Worm (Caenorhabditis elegans) whole organism, L4 larva: Measurements from ENCODE around the gene ssq-2.
"Not testable (repeated sequence)": the region's sequence is repeated elsewhere in the genome, so short reads cannot be mapped to it uniquely, and the experiment has no call there.

Source experiments
- F10B5.3 ChIP-seq: sonication (generic microtip); optimal IDR thresholded peaks from 2 replicates; lab custom pipeline; 2016; ENCODE audit warnings: mild to moderate bottlenecking, missing genetic modification characterization, missing compliant biosample characterization
- F26F4.8 ChIP-seq: fragments of 200-800 bp; sonication (Bioruptor generic); conservative IDR thresholded peaks from 2 replicates; pipeline ENCODE4 v1.3.6; 2022; ENCODE audit warnings: missing genetic modification characterization, missing compliant biosample characterization
- F37D6.2 ChIP-seq: sonication (generic microtip); optimal IDR thresholded peaks from 2 replicates; lab custom pipeline; 2016; ENCODE audit warnings: mild to moderate bottlenecking, missing genetic modification characterization, missing compliant biosample characterization
- T26A8.4 ChIP-seq: fragments of 200-800 bp; sonication (Bioruptor generic); IDR thresholded peaks from 2 replicates; pipeline ENCODE4 v1.3.6; 2022; ENCODE audit warnings: missing genetic modification characterization, missing compliant biosample characterization
- ZK337.2 ChIP-seq: fragments of 200-800 bp; sonication (Bioruptor generic); IDR thresholded peaks from 2 replicates; pipeline ENCODE4 v1.3.6; 2022; ENCODE audit warnings: missing genetic modification reagents, missing genetic modification characterization, missing compliant biosample characterization
- aha-1 ChIP-seq: fragments of 150-350 bp; peaks from one replicate; lab custom pipeline; 2014; ENCODE audit warnings: missing biosample characterization, missing genetic modification characterization
- aly-2 ChIP-seq: sonication (generic microtip); optimal IDR thresholded peaks from 2 replicates; lab custom pipeline; 2018; ENCODE audit warnings: missing biosample characterization, missing genetic modification characterization
- arid-1 ChIP-seq: fragments of 200-800 bp; sonication (Bioruptor generic); conservative IDR thresholded peaks from 2 replicates; pipeline ENCODE4 v1.3.6; 2022; ENCODE audit warnings: missing genetic modification reagents, missing genetic modification characterization, missing compliant biosample characterization
- attf-4 ChIP-seq: sonication (generic microtip); optimal IDR thresholded peaks from 3 replicates; lab custom pipeline; 2017; ENCODE audit warnings: missing biosample characterization, missing genetic modification characterization
- ceh-28 ChIP-seq: fragments of 150-350 bp; optimal IDR thresholded peaks from 2 replicates; lab custom pipeline; 2014; ENCODE audit warnings: missing biosample characterization, missing genetic modification reagents, missing genetic modification characterization
- ceh-32 ChIP-seq: sonication (generic microtip); optimal IDR thresholded peaks from 2 replicates; lab custom pipeline; 2016; ENCODE audit warnings: mild to moderate bottlenecking, missing genetic modification characterization, missing compliant biosample characterization; ENCODE audit not compliant: poor library complexity
- ceh-62 ChIP-seq: sonication (generic microtip); optimal IDR thresholded peaks from 2 replicates; lab custom pipeline; 2017; ENCODE audit warnings: missing biosample characterization, missing genetic modification characterization
- ceh-82 ChIP-seq: sonication (generic microtip); optimal IDR thresholded peaks from 2 replicates; lab custom pipeline; 2017; ENCODE audit warnings: missing biosample characterization, missing genetic modification characterization
- daf-16 ChIP-seq, 3 experiments: sonication (generic microtip); optimal IDR thresholded peaks; 2 replicates each; lab custom pipeline; 2016 to 2017; ENCODE audit warnings: missing genetic modification characterization in 3 of 3, missing genetic modification reagents in 3 of 3, mild to moderate bottlenecking in 2 of 3, missing compliant biosample characterization in 2 of 3, missing biosample characterization in 1 of 3, moderate library complexity in 1 of 3
- daf-8 ChIP-seq: fragments of 200-800 bp; sonication (Bioruptor generic); IDR thresholded peaks from 2 replicates; pipeline ENCODE4 v1.3.6; 2022; ENCODE audit warnings: missing genetic modification characterization, missing compliant biosample characterization
- dpl-1 ChIP-seq: fragments of 150-350 bp; optimal IDR thresholded peaks from 2 replicates; lab custom pipeline; 2014; ENCODE audit warnings: missing biosample characterization, missing genetic modification reagents, missing genetic modification characterization
- duxl-1 ChIP-seq: sonication (generic microtip); optimal IDR thresholded peaks from 2 replicates; lab custom pipeline; 2016; ENCODE audit warnings: mild to moderate bottlenecking, missing genetic modification characterization, moderate library complexity, missing compliant biosample characterization; ENCODE audit not compliant: poor library complexity
- hlh-11 ChIP-seq: fragments of 200-800 bp; sonication (Bioruptor generic); optimal IDR thresholded peaks from 2 replicates; lab custom pipeline; 2018; ENCODE audit warnings: mild to moderate bottlenecking, missing genetic modification characterization, missing compliant biosample characterization
- jun-1 ChIP-seq: fragments of 150-350 bp; optimal IDR thresholded peaks from 2 replicates; lab custom pipeline; 2014; ENCODE audit warnings: missing biosample characterization, missing genetic modification reagents, missing genetic modification characterization
- lim-7 ChIP-seq: fragments of 200-800 bp; sonication (Bioruptor generic); IDR thresholded peaks from 2 replicates; pipeline ENCODE4 v1.3.6; 2022; ENCODE audit warnings: missing genetic modification characterization, missing compliant biosample characterization
- lin-13 ChIP-seq: fragments of 150-350 bp; optimal IDR thresholded peaks from 2 replicates; lab custom pipeline; 2014; ENCODE audit warnings: missing biosample characterization, missing genetic modification reagents, missing genetic modification characterization
- lir-3 ChIP-seq: sonication (generic microtip); optimal IDR thresholded peaks from 2 replicates; lab custom pipeline; 2016; ENCODE audit warnings: mild to moderate bottlenecking, missing genetic modification characterization, missing compliant biosample characterization
- madf-5 ChIP-seq, 2 experiments: fragments of 200-800 bp; sonication (Bioruptor generic); IDR thresholded peaks; 2 replicates each; pipeline ENCODE4 v1.3.6; 2022; ENCODE audit warnings: missing compliant biosample characterization in 2 of 2, missing genetic modification characterization in 2 of 2
- mdt-29 ChIP-seq: fragments of 200-800 bp; sonication (Bioruptor generic); IDR thresholded peaks from 2 replicates; pipeline ENCODE4 v1.3.6; 2022; ENCODE audit warnings: missing genetic modification reagents, missing genetic modification characterization, missing compliant biosample characterization
- mxl-3 ChIP-seq: fragments of 200-800 bp; sonication (Bioruptor generic); optimal IDR thresholded peaks from 2 replicates; lab custom pipeline; 2018; ENCODE audit warnings: mild to moderate bottlenecking, missing genetic modification characterization, missing compliant biosample characterization
- nhr-102 ChIP-seq: sonication (generic microtip); optimal IDR thresholded peaks from 2 replicates; lab custom pipeline; 2016; ENCODE audit warnings: mild to moderate bottlenecking, missing genetic modification characterization, moderate library complexity, missing compliant biosample characterization
- nhr-76 ChIP-seq: fragments of 150-350 bp; optimal IDR thresholded peaks from 2 replicates; lab custom pipeline; 2014; ENCODE audit warnings: missing biosample characterization, missing genetic modification characterization
- pha-4 ChIP-seq, 2 experiments: fragments of 150-350 bp in 1 of 2; fragments of 200-800 bp in 1 of 2; sonication (Bioruptor generic) in 1 of 2; IDR thresholded peaks in 1 of 2; optimal IDR thresholded peaks in 1 of 2; 2 replicates each; pipeline versions ENCODE4 v1.3.6 to Lab custom; 2014 to 2022; ENCODE audit warnings: missing genetic modification characterization in 2 of 2, missing genetic modification reagents in 2 of 2, missing biosample characterization in 1 of 2, missing compliant biosample characterization in 1 of 2
- rbr-2 ChIP-seq: sonication (generic microtip); optimal IDR thresholded peaks from 2 replicates; lab custom pipeline; 2016; ENCODE audit warnings: missing genotype, missing genetic modification characterization, missing compliant biosample characterization
- snpc-1.2 ChIP-seq: fragments of 200-800 bp; sonication (Bioruptor generic); IDR thresholded peaks from 2 replicates; pipeline ENCODE4 v1.3.6; 2022; ENCODE audit warnings: missing genetic modification reagents, missing genetic modification characterization, missing compliant biosample characterization
- spr-3 ChIP-seq: fragments of 200-800 bp; sonication (Bioruptor generic); optimal IDR thresholded peaks from 2 replicates; lab custom pipeline; 2018; ENCODE audit warnings: mild to moderate bottlenecking, missing genetic modification characterization, missing compliant biosample characterization
- unc-62 ChIP-seq, 3 experiments: fragments of 150-350 bp in 1 of 3; sonication (generic microtip); optimal IDR thresholded peaks in 2 of 3; peaks in 1 of 3; 1 replicate in 1 of 3; 2 replicates in 2 of 3; lab custom pipeline; 2014 to 2017; ENCODE audit warnings: missing biosample characterization in 3 of 3, missing genetic modification characterization in 3 of 3, missing genetic modification reagents in 3 of 3, missing genotype in 1 of 3
- vab-7 ChIP-seq: fragments of 200-800 bp; sonication (Bioruptor generic); IDR thresholded peaks from 2 replicates; pipeline ENCODE4 v1.3.6; 2022; ENCODE audit warnings: missing genetic modification reagents, missing genetic modification characterization, missing compliant biosample characterization
- zfp-2 ChIP-seq: sonication (generic microtip); optimal IDR thresholded peaks from 2 replicates; lab custom pipeline; 2016; ENCODE audit warnings: mild to moderate bottlenecking, missing genetic modification characterization, missing compliant biosample characterization
- zfp-3 ChIP-seq: fragments of 200-800 bp; sonication (Bioruptor generic); conservative IDR thresholded peaks from 2 replicates; pipeline ENCODE4 v1.3.6; 2022; ENCODE audit warnings: missing genetic modification reagents, missing genetic modification characterization, missing compliant biosample characterization

The ssq-2 gene

DNA sequence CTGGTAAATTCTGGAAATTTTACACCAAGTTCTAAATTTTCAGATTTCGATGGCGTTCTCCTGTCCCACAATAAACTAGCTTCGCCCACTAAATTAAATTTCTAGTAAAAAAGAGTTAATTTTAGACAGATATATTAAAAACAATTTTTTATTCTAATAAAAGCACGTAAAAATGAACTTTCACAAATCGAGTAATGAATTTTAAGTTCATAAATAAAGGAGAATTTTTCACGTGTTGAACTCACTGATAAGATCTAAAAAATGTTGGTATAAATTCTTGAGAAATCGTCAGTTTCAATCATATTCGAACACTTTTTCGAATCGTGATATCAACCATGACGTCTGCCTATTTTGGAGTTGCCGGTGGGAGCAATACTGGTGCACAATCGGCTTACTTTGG lies at the start of gene ssq-2:
Gene ssq-2, plus strand, starts transcription at position 301 of the 400 bp plus-strand sequence.
- TF ChIP-seq nhr-102 (tag; lab: Kevin White, UChicago): no peak
- no peak for TF ChIP-seq daf-16 (GFP tag; optimal IDR thresholded peaks at IDR 0.05; lab: Kevin White, UChicago)
- no peak for TF ChIP-seq daf-16 (tag; optimal IDR thresholded peaks at IDR 0.05; lab: Kevin White, UChicago)
- TF ChIP-seq jun-1: no peak
- no peak for TF ChIP-seq vab-7 (GFP tag; lab: Robert Waterston, UW)
- no peak for TF ChIP-seq zfp-2
- no peak for TF ChIP-seq ceh-28 (tag; lab: Kevin White, UChicago)
- TF ChIP-seq attf-4 (tag; lab: Kevin White, UChicago): no peak
- no peak for TF ChIP-seq lin-13
- no peak for TF ChIP-seq rbr-2 (tag; lab: Kevin White, UChicago)
- TF ChIP-seq aly-2 (tag; lab: Kevin White, UChicago): no peak
- TF ChIP-seq, all 104 proteins: peak for 0

- TF ChIP-seq snpc-1.2 (GFP tag; lab: Robert Waterston, UW) (peak; percentile 96), F26F4.8 (peak; percentile 89), pha-4 (GFP tag; IDR thresholded peaks at IDR 0.05; lab: Robert Waterston, UW) (peak; percentile 88; the same call in 1 of the 2 replicates), zfp-3 (peak; percentile 52; the same call in 1 of the 2 replicates), arid-1 (peak; percentile 82)
- not testable (repeated sequence) for TF ChIP-seq pha-4 (tag; optimal IDR thresholded peaks at IDR 0.05; lab: Kevin White, UChicago)
Observed at ce11 chrIV:4949729-4950128, 46.2 kb upstream of the ssq-2 start.

DNA sequence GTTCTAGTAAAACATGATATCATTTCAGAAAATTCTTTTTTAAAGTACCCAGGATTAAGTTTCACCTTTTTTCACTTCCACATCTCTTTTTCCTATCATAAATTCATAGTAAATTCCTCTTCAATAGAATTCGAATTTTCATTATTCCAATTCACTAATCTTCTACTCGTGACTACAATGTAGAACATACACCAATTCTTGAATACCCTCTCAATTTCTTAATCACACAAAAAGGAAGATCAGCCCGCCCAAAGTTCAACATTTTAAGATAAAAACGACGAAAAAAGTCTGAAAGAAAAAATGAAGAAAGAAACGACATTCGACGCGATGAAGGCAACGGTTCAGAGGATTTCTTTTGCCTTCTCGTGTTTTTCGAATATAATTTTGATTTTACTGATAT lies 42.1 kb upstream of the ssq-2 start, which contains the start of gene str-163:
Gene str-163, plus strand, starts transcription at position 301 of the 400 bp plus-strand sequence.
- no peak for TF ChIP-seq duxl-1 (tag; lab: Kevin White, UChicago)
- no peak for TF ChIP-seq dpl-1 (GFP tag; lab: Kevin White, UChicago)
- TF ChIP-seq T26A8.4 (GFP tag; lab: Robert Waterston, UW): no peak
- TF ChIP-seq spr-3 (GFP tag; lab: Kevin White, UChicago): no peak
- TF ChIP-seq mxl-3 (GFP tag; lab: Kevin White, UChicago): no peak
- TF ChIP-seq madf-5 (GFP tag; IDR thresholded peaks at IDR 0.05; lab: Robert Waterston, UW): no peak
- no peak for TF ChIP-seq hlh-11 (tag; lab: Kevin White, UChicago)
- TF ChIP-seq, all 104 proteins: peak for 0

DNA sequence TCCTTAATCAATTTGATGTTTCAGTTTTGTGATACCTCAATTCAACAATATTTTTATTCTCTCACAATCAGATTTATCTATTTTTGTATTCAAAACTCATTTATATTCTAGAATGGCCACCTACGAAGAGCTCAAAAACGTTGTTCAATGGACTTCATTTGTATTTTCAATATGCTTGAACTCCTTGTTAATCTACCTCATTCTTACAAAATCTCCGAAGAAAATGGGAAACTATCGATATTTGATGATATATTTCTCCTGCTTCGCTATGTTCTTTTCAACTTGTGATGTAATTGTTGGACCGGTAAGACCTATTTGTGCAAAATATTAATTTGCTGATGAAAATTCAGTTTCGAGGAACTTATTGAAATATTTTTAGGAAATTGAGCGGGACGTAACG lies 35.3 kb upstream of the ssq-2 start, which contains the start of gene str-164:
Gene str-164, plus strand, starts transcription at position 113 of the 400 bp plus-strand sequence.
- no peak for TF ChIP-seq nhr-76 (tag; lab: Kevin White, UChicago)
- TF ChIP-seq F10B5.3: no peak
- peak in 1 of 2 experiments; percentile 53 for TF ChIP-seq unc-62 (GFP tag; optimal IDR thresholded peaks at IDR 0.05 in 1 of 2; lab: Kevin White, UChicago)
- no peak for TF ChIP-seq unc-62 (tag; optimal IDR thresholded peaks at IDR 0.05; lab: Kevin White, UChicago)

- TF ChIP-seq F37D6.2 (no peak), mdt-29 (GFP tag; lab: Robert Waterston, UW) (no peak), ZK337.2 (GFP tag; lab: Robert Waterston, UW) (no peak), unc-62 (GFP tag; optimal IDR thresholded peaks at IDR 0.05 in 1 of 2; lab: Kevin White, UChicago) (peak in 1 of 2 experiments; percentile 99), unc-62 (tag; optimal IDR thresholded peaks at IDR 0.05; lab: Kevin White, UChicago) (no peak), aha-1 (tag; lab: Kevin White, UChicago) (no peak)
- TF ChIP-seq, all 104 proteins: peak for 1
Observed at ce11 chrIV:4963834-4964233, 32.1 kb upstream of the ssq-2 start, which contains the start of gene txt-3. txt-3 (plus strand) TSS chrIV:4963958.

DNA sequence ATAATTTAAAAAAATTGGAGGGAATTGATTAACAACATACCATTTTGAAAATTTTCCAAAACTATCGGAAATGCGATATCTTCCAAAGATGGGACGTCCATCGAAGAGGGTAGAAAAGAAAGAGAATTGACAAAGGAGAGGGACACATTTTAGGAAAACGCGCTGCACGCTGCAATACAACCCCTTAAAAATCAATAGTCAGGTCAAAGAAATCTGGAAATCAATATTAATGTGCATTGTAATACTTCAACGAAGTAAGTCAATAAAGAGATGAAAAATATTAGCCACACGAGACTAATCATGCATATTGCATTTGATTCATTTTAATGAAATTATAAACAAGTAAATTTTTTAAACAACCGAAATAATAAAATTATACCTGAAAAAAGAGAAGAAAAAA lies 26.5 kb upstream of the ssq-2 start, which contains the start of gene Y9C9A.13:
Gene Y9C9A.13, minus strand, starts transcription at position 101 of the 400 bp plus-strand sequence.
- no peak for TF ChIP-seq rbr-2 (tag; lab: Kevin White, UChicago)
- no peak for TF ChIP-seq lir-3 (tag; lab: Kevin White, UChicago)
- TF ChIP-seq ceh-82: no peak
- no peak for TF ChIP-seq lim-7 (GFP tag; lab: Robert Waterston, UW)
- TF ChIP-seq ceh-32 (tag; lab: Kevin White, UChicago): no peak
- TF ChIP-seq daf-8 (GFP tag; lab: Robert Waterston, UW): no peak
- no peak for TF ChIP-seq ceh-62 (tag; lab: Kevin White, UChicago)
- TF ChIP-seq madf-5 (GFP tag; IDR thresholded peaks at IDR 0.05; lab: Robert Waterston, UW): no peak
